Worm (Caenorhabditis elegans) whole organism, L4/young adult: Measurements from ENCODE around the gene srw-62.

Source experiments
- dao-5 ChIP-seq: sonication (generic microtip); optimal IDR thresholded peaks from 2 replicates; lab custom pipeline; 2016; ENCODE audit warnings: missing genotype, missing genetic modification characterization, moderate library complexity, missing compliant biosample characterization
- him-1 ChIP-seq: sonication (generic microtip); optimal IDR thresholded peaks from 2 replicates; lab custom pipeline; 2016; ENCODE audit warnings: missing genotype, missing genetic modification reagents, missing genetic modification characterization, missing compliant biosample characterization

DNA sequence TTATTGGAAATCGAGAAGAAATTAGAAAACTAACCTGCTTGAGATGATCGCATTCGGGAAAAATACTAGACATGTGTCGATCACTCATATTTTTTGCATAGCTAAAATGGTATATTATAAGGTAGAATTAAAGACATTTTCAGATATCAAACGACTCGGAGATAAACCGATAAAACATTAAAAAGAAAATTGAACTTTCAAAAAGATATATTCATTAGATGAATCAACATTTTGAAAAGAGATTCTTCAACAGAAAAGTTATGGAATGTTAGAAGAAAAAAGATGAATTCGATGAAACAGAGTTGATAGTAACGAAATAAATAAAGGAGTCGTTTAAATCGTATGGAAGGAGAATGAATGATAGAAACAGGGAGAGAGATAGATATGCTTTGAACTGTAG is 30.4 kb downstream of the srw-62 start, which contains the start of gene mdmh-35:
- TF ChIP-seq him-1 (tag; lab: Kevin White, UChicago) (no peak), dao-5 (tag; lab: Kevin White, UChicago) (no peak)
